Fruit fly (Drosophila melanogaster): ENCODE results near the gene CG2100.

CG2100 gene

DNA sequence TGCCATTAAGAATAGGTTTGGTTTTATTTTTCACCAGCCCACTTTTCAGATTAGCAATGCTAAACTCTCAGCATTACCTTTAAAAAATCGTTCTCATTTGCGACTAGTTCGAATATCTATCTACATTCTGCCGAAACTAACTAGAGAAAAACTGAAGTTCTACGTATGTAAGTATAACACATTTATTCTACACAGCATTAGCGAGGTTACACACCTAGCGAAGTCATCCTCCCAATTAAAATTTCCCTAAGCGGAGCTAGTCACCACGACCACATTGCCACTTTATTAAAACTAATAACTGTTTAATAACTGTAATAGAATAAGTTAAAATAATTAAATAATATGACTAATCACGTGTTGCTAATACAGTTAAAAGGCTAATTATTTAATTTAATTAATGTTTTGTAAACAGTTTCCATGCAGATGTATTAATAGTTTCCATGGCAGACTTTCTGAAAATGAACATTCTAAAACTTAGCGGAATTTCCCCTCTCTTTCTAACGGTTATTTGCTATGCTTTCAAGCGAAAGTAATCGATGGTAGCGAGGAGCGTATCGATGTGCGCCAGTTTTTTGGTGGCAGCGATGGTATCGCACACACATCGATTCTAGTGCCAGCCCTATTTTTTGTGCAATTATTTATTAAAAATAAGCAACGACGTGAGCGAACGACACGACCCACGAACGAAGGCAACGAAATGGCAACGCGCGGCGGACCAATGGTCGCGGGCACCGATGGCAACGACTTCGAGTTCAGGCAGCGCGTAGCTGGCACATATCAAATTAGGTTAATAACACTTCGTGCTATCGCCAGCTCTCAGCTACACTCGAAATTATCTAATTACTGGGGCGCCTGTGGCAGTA is 42.8 kb upstream of the CG2100 start, which contains the start of gene jagn (continued):
- TF ChIP-seq lola (GFP tag; optimal IDR thresholded peaks at IDR 0.05) (peak in 1 of 3 experiments; percentile 33), Side (GFP tag; optimal IDR thresholded peaks at IDR 0.05) (peak; percentile 59), sr (GFP tag; IDR thresholded peaks at IDR 0.05) (no peak), CG5953 (GFP tag; IDR thresholded peaks at IDR 0.05) (peak; percentile 50; the same call in 1 of the 2 replicates), CG4854 (GFP tag; optimal IDR thresholded peaks at IDR 0.05) (peak; percentile 36), dmrt11E (tag; optimal IDR thresholded peaks at IDR 0.05) (peak; percentile 37), eyg (GFP tag; optimal IDR thresholded peaks at IDR 0.05) (no peak), sqz (GFP tag; optimal IDR thresholded peaks at IDR 0.05) (no peak), nerfin-1 (tag; optimal IDR thresholded peaks at IDR 0.05) (peak; percentile 54), dimm (GFP tag; IDR thresholded peaks at IDR 0.05) (no peak), GATAe (GFP tag; conservative IDR thresholded peaks at IDR 0.05) (no peak), CG8388 (GFP tag; optimal IDR thresholded peaks at IDR 0.05) (peak; percentile 6), gsb (GFP tag; IDR thresholded peaks at IDR 0.05) (peak; percentile 57), CG17328 (GFP tag; IDR thresholded peaks at IDR 0.05) (peak; percentile 56), CG32532 (GFP tag; IDR thresholded peaks at IDR 0.05) (peak; percentile 75), sima (GFP tag; optimal IDR thresholded peaks at IDR 0.05) (no peak), ERR (GFP tag; optimal IDR thresholded peaks at IDR 0.05) (peak; percentile 10), CG6654 (GFP tag; optimal IDR thresholded peaks at IDR 0.05) (no peak), Med (GFP tag) (peak; percentile 97), al (GFP tag; IDR thresholded peaks at IDR 0.05) (peak; percentile 61), sd (tag; optimal IDR thresholded peaks at IDR 0.05) (no peak), CG9876 (GFP tag; optimal IDR thresholded peaks at IDR 0.05) (peak; percentile 60), Trl (optimal IDR thresholded peaks at IDR 0.05) (no peak), Trl (GFP tag; optimal IDR thresholded peaks at IDR 0.05) (peak; percentile 50), CG17912 (GFP tag; optimal IDR thresholded peaks at IDR 0.05) (peak; percentile 54), Abd-B (GFP tag; optimal IDR thresholded peaks at IDR 0.05) (peak; percentile 66), sug (tag; optimal IDR thresholded peaks at IDR 0.05) (peak; percentile 54), CG30403 (GFP tag; optimal IDR thresholded peaks at IDR 0.05) (peak; percentile 68), her (GFP tag; optimal IDR thresholded peaks at IDR 0.05) (peak; percentile 54), sens (GFP tag) (peak; percentile 90), pfk (GFP tag; optimal IDR thresholded peaks at IDR 0.05) (no peak), amos (GFP tag; IDR thresholded peaks at IDR 0.05; ENCODE audit: partially characterized antibody) (peak; percentile 100), Tbp (GFP tag; optimal IDR thresholded peaks at IDR 0.05) (no peak), tna (GFP tag; IDR thresholded peaks at IDR 0.05; ENCODE audit: partially characterized antibody) (peak; percentile 99), B-H1 (GFP tag; IDR thresholded peaks at IDR 0.05) (no peak), toy (GFP tag; IDR thresholded peaks at IDR 0.05) (peak; percentile 75), sens-2 (GFP tag; IDR thresholded peaks at IDR 0.05) (no peak), CG11085 (GFP tag; IDR thresholded peaks at IDR 0.05) (peak; percentile 65; the same call in 1 of the 2 replicates), Dbx (GFP tag; IDR thresholded peaks at IDR 0.05) (peak; percentile 83), CG8290 (GFP tag; optimal IDR thresholded peaks at IDR 0.05) (peak; percentile 53), CG8290 (tag; optimal IDR thresholded peaks at IDR 0.05) (peak in 1 of 2 experiments; percentile 75), dm (GFP tag; optimal IDR thresholded peaks at IDR 0.05) (peak; percentile 55), crp (GFP tag; optimal IDR thresholded peaks at IDR 0.05) (peak in 1 of 2 experiments; percentile 34), Mad (GFP tag; optimal IDR thresholded peaks at IDR 0.05) (peak; percentile 41), CG7928 (GFP tag; optimal IDR thresholded peaks at IDR 0.05) (peak; percentile 6), ATbp (GFP tag; optimal IDR thresholded peaks at IDR 0.05) (no peak), ab (GFP tag; optimal IDR thresholded peaks at IDR 0.05) (peak; percentile 11), lmd (GFP tag; IDR thresholded peaks at IDR 0.05) (peak; percentile 51; the same call in 1 of the 2 replicates), hth (optimal IDR thresholded peaks at IDR 0.05) (no peak), CG6791 (GFP tag; IDR thresholded peaks at IDR 0.05; ENCODE audit: partially characterized antibody) (peak; percentile 100)

All from whole organism, embryonic.